Fruit fly (Drosophila melanogaster): Measurements from ENCODE around the gene cutlet.

Gene cutlet

DNA sequence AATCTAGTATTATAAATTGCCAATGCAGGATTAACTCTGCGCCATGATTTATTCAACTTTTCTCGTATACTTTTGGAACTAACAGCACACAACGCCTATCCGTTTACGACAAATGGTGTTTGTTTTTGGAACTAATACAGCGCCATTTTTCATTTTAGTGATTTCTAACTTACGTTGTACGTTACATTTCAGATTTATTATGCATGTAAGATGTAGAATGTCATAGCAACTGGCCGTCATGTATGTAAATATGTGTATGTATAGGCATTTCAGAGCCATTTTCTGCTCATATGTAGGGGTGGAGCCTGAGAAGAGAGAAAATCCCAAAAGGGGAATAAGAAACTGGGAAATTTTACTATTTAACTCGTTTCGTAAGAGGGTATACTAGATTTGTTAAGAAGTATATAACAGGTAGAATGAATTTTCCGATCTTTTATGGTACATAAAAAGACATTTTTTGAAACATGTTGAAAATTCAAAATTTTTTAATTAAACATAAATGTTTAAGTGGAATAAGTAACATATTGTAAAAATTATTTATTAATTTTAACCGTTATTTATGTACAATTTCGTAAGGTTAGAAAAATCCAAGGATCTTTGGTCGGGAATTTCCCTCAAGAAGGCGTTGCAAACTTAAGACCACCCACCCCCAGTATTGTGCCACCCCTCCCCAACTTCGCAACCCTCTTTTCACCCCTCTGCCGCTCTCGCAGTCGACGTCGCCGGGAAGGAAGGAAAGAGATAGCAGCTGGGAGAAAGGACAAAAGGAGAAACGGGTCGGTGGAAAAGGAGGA is 54.0 kb downstream of the cutlet start (continued):
- TF ChIP-seq bigmax (GFP tag; optimal IDR thresholded peaks at IDR 0.05) (no peak), CG8281 (tag; optimal IDR thresholded peaks at IDR 0.05) (no peak), pum (GFP tag; optimal IDR thresholded peaks at IDR 0.05) (peak; percentile 73), CG7271 (tag; optimal IDR thresholded peaks at IDR 0.05) (no peak), grau (tag; optimal IDR thresholded peaks at IDR 0.05) (peak; percentile 49), Dad (GFP tag; optimal IDR thresholded peaks at IDR 0.05) (peak; percentile 35), CG18011 (GFP tag; optimal IDR thresholded peaks at IDR 0.05) (no peak), Mad (GFP tag; optimal IDR thresholded peaks at IDR 0.05) (no peak), HLH3B (GFP tag; IDR thresholded peaks at IDR 0.05) (peak; percentile 15; the same call in 1 of the 2 replicates), BtbVII (GFP tag; optimal IDR thresholded peaks at IDR 0.05) (no peak), Oli (tag; optimal IDR thresholded peaks at IDR 0.05) (no peak), repo (GFP tag; optimal IDR thresholded peaks at IDR 0.05) (peak; percentile 15), Hsf (GFP tag; optimal IDR thresholded peaks at IDR 0.05) (peak; percentile 80), Side (GFP tag; optimal IDR thresholded peaks at IDR 0.05) (peak; percentile 76), CG9932 (GFP tag; IDR thresholded peaks at IDR 0.05) (peak; percentile 63; the same call in 1 of the 2 replicates), CG11093 (GFP tag; IDR thresholded peaks at IDR 0.05) (0 out of 3 replicates have a peak, but pooled peaks have one; percentile 31), CG12155 (GFP tag; optimal IDR thresholded peaks at IDR 0.05) (peak; percentile 35), CG10654 (GFP tag; optimal IDR thresholded peaks at IDR 0.05) (peak; percentile 55), CG7372 (GFP tag; IDR thresholded peaks at IDR 0.05) (no peak), CG42726 (GFP tag; IDR thresholded peaks at IDR 0.05; ENCODE audit: partially characterized antibody) (peak; percentile 90), CG16779 (GFP tag; IDR thresholded peaks at IDR 0.05) (no peak), abd-A (tag; optimal IDR thresholded peaks at IDR 0.05) (peak; percentile 72), CG9797 (GFP tag; optimal IDR thresholded peaks at IDR 0.05) (no peak), HLH54F (GFP tag; optimal IDR thresholded peaks at IDR 0.05) (peak; percentile 29), ci (GFP tag; IDR thresholded peaks at IDR 0.05) (peak; percentile 84; the same call in 2 of the 3 replicates), seq (GFP tag; IDR thresholded peaks at IDR 0.05) (peak; percentile 73; the same call in 1 of the 2 replicates), CG6689 (GFP tag; IDR thresholded peaks at IDR 0.05) (no peak), CG18599 (GFP tag; optimal IDR thresholded peaks at IDR 0.05) (peak; percentile 48), Ets97D (GFP tag; optimal IDR thresholded peaks at IDR 0.05) (peak; percentile 64), CG5245 (GFP tag; optimal IDR thresholded peaks at IDR 0.05) (peak; percentile 74), ro (GFP tag; IDR thresholded peaks at IDR 0.05) (no peak), CTCF (GFP tag; optimal IDR thresholded peaks at IDR 0.05) (peak; percentile 100), tup (GFP tag; optimal IDR thresholded peaks at IDR 0.05) (no peak), Fer2 (tag; optimal IDR thresholded peaks at IDR 0.05) (no peak), CG2199 (GFP tag; IDR thresholded peaks at IDR 0.05) (peak; percentile 73; the same call in 1 of the 3 replicates), Tbp (GFP tag; optimal IDR thresholded peaks at IDR 0.05) (no peak), danr (GFP tag; IDR thresholded peaks at IDR 0.05) (no peak), Mes4 (GFP tag; optimal IDR thresholded peaks at IDR 0.05) (peak; percentile 50), scrt (GFP tag; optimal IDR thresholded peaks at IDR 0.05) (no peak), CG13894 (tag; optimal IDR thresholded peaks at IDR 0.05) (peak; percentile 83), CG4730 (GFP tag; IDR thresholded peaks at IDR 0.05) (peak; percentile 38; the same call in 1 of the 2 replicates), CG5180 (GFP tag; optimal IDR thresholded peaks at IDR 0.05) (no peak), ham (GFP tag; IDR thresholded peaks at IDR 0.05) (no peak), CG7839 (tag; optimal IDR thresholded peaks at IDR 0.05) (peak; percentile 50), gsb (GFP tag; IDR thresholded peaks at IDR 0.05) (no peak), CG10979 (tag; optimal IDR thresholded peaks at IDR 0.05) (peak; percentile 33), shn (GFP tag; optimal IDR thresholded peaks at IDR 0.05) (no peak), Kr (GFP tag; optimal IDR thresholded peaks at IDR 0.05) (no peak), nau (GFP tag; optimal IDR thresholded peaks at IDR 0.05) (no peak), Optix (GFP tag; IDR thresholded peaks at IDR 0.05) (peak; percentile 61; the same call in 2 of the 3 replicates)

Measured in whole organism, embryonic.